Worm (Caenorhabditis elegans): Measurements from ENCODE around the gene cest-16.
A peak's percentile ranks its signal among the peaks of the same experiment; 100 is the strongest.

cest-16 gene

DNA sequence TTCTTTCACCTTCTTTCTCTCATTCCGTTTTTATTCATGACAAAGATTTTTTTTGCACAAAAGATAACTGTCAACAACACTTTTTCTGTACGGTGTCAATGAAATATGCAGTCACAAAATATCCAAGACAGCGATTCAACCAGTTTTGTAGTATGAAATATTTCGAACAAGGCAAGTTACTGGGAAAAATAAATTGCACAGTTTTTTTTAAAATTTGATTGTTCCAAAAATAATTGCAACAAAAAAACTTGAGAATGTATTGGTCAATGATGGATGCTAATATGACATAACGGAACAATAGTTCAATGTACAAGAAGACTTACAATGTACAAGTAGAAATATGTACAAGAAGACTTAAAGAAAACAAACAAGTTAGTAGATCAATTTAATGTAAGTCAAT, 46.0 kb downstream of the cest-16 start:
- TF ChIP-seq nhr-10 (tag; optimal IDR thresholded peaks at IDR 0.05) = no peak
- TF ChIP-seq gmeb-1 (tag; optimal IDR thresholded peaks at IDR 0.05) = no peak
- no peak for TF ChIP-seq mdl-1 (tag; optimal IDR thresholded peaks at IDR 0.05)
- no peak for TF ChIP-seq nhr-23 (tag; optimal IDR thresholded peaks at IDR 0.05)
- no peak for TF ChIP-seq dmd-4 (tag; optimal IDR thresholded peaks at IDR 0.05)
- no peak for TF ChIP-seq peb-1 (tag; optimal IDR thresholded peaks at IDR 0.05)

DNA sequence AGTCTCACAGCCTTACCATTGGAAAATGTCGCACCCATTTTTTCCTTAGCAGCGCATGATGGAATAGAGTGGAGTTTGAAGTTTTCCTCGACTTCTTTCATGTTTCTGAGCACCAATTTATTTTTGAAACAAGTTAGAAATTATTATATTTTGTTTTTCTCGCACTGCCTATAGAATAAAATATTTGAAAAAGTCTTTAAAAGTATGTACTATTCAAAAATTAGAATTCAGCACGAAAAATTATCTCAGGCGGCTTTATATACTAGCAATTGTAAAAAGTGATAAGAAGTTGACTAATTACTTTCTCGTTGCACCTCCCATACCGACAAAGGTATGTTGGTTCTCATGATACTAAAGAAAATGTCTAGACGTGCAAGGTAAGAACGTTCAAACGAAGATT, 47.3 kb downstream of the cest-16 start, which contains the start of gene C03B1.9:
TSS of gene C03B1.9 (minus strand) at position 101 of the 400 bp plus-strand sequence.
- TF ChIP-seq sem-4 (tag; optimal IDR thresholded peaks at IDR 0.05) = no peak
- no peak for TF ChIP-seq ama-1 (optimal IDR thresholded peaks at IDR 0.05)
- TF ChIP-seq dmd-4 (tag; optimal IDR thresholded peaks at IDR 0.05) = no peak
- TF ChIP-seq nhr-25 (tag; optimal IDR thresholded peaks at IDR 0.05) = no peak
- TF ChIP-seq ZK546.5 (tag; optimal IDR thresholded peaks at IDR 0.05) = no peak

DNA sequence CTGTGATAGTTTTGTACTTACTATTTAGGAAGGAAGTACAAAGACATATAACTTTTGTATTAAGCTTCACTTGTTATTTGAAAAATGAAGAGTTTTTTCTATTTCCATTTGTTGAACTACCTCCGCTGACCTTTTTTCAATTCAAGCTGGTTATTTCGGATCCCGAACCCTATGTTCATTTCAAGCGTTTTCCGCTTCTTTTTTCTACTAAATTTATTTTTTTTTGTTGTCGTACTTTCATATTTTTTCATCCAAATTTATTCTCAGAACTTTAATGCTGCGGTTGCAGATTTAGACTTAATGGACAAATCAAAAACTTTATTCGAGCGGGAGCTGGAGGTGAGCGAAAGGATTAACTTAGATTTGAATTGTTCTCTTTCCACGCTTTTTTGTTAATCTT, 50.3 kb downstream of the cest-16 start, which contains the start of gene C03B1.6:
TSS of gene C03B1.6 (plus strand) at position 301 of the 400 bp plus-strand sequence.
- no peak for TF ChIP-seq ztf-11 (tag; optimal IDR thresholded peaks at IDR 0.05)
- no peak for TF ChIP-seq nhr-6 (tag; optimal IDR thresholded peaks at IDR 0.05)
- no peak for TF ChIP-seq aly-2 (tag; optimal IDR thresholded peaks at IDR 0.05)
- TF ChIP-seq elt-3 (tag; optimal IDR thresholded peaks at IDR 0.05) = no peak
- no peak for TF ChIP-seq lin-11 (tag; optimal IDR thresholded peaks at IDR 0.05)
- no peak for TF ChIP-seq sma-9 (GFP tag; optimal IDR thresholded peaks at IDR 0.05)
- no peak for TF ChIP-seq sma-9 (tag; optimal IDR thresholded peaks at IDR 0.05)
- no peak for TF ChIP-seq lin-39 (tag; optimal IDR thresholded peaks at IDR 0.05)
- no peak for TF ChIP-seq ZK546.5 (tag; optimal IDR thresholded peaks at IDR 0.05)
- no peak for TF ChIP-seq nhr-12 (tag; optimal IDR thresholded peaks at IDR 0.05)
- TF ChIP-seq lsy-2 (tag; optimal IDR thresholded peaks at IDR 0.05) = no peak
- TF ChIP-seq mab-5 (tag; optimal IDR thresholded peaks at IDR 0.05) = no peak
- TF ChIP-seq alr-1 (tag; optimal IDR thresholded peaks at IDR 0.05) = no peak
- TF ChIP-seq fos-1 (tag; optimal IDR thresholded peaks at IDR 0.05) = no peak
- no peak for TF ChIP-seq gmeb-1 (tag; optimal IDR thresholded peaks at IDR 0.05)
- TF ChIP-seq nhr-10 (tag; optimal IDR thresholded peaks at IDR 0.05) = no peak
- no peak for TF ChIP-seq mbf-1 (tag; optimal IDR thresholded peaks at IDR 0.05)
- no peak for TF ChIP-seq nhr-11 (tag; optimal IDR thresholded peaks at IDR 0.05)
- no peak for TF ChIP-seq snpc-4 (tag; optimal IDR thresholded peaks at IDR 0.05)

DNA sequence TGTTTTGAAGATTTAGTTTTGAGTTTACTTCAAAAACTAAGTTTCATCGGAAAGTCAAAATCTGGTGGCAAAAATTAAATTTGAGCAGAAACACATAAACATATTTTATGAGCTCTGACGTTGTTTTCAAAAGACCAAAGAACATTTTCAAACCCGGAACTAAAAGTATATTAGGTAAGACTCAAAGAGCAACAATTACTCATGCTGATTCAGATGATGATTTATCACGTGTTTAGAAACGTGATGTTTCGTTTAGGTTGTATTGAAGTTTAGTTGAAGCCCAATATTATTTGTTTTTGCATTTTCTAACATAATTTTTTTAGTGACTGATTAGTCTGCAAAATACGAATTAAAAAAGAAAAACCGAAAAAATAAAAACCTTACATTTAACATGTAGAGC, 54.0 kb downstream of the cest-16 start:
- no peak for TF ChIP-seq gmeb-1 (tag; optimal IDR thresholded peaks at IDR 0.05)
- TF ChIP-seq C34F6.9 (tag; optimal IDR thresholded peaks at IDR 0.05) = peak; percentile 26

Data from whole organism, L2 larva.